Fruit fly (Drosophila melanogaster): ENCODE data around the gene how.

DNA sequence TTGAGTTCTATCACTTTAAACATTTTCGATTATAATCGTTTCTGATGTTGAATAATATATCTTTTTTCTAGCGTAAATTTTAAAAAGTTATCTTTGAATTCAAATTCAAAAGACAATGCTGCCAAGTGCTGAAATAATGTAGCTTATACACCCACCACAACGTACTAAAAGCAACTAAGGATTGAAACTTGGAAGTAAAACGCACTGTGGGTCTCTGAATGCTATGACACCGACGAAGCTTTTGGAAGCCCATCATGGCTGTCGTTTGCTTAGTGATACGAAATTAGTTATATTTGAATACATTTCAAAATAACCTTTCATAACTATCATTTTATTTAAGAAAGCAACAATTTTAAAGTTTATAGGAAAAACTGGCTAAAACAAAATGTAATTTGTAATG is 52.0 kb downstream of the how start:
- TF ChIP-seq ttk (optimal IDR thresholded peaks at IDR 0.05), result no peak
- TF ChIP-seq psq (optimal IDR thresholded peaks at IDR 0.05), result no peak
- TF ChIP-seq Myc (optimal IDR thresholded peaks at IDR 0.05), result no peak

Data from Kc167 (cell line).